Worm (Caenorhabditis elegans) whole organism, early embryonic: ENCODE data around the gene F08G12.5.
A peak's percentile ranks its signal among the peaks of the same experiment; 100 is the strongest.

Experiments
- B0310.2 ChIP-seq: sonication (generic microtip); optimal IDR thresholded peaks from 2 replicates; lab custom pipeline; 2016; ENCODE audit warnings: mild to moderate bottlenecking, missing genetic modification characterization, missing compliant biosample characterization
- F13C5.2 ChIP-seq: sonication (generic microtip); optimal IDR thresholded peaks from 2 replicates; lab custom pipeline; 2017; ENCODE audit warnings: mild to moderate bottlenecking, missing genetic modification characterization, inconsistent platforms, missing compliant biosample characterization
- aly-1 ChIP-seq: sonication (generic microtip); optimal IDR thresholded peaks from 2 replicates; lab custom pipeline; 2016; ENCODE audit warnings: missing genetic modification characterization, missing compliant biosample characterization
- ama-1 ChIP-seq: fragments of 150-350 bp; optimal IDR thresholded peaks from 2 replicates; lab custom pipeline; 2014
- ceh-13 ChIP-seq: fragments of 200-800 bp; sonication (Bioruptor generic); optimal IDR thresholded peaks from 2 replicates; lab custom pipeline; 2018; ENCODE audit warnings: mild to moderate bottlenecking, missing genetic modification characterization, missing compliant biosample characterization
- ceh-36 ChIP-seq: sonication (generic microtip); optimal IDR thresholded peaks from 2 replicates; lab custom pipeline; 2016; ENCODE audit warnings: missing genetic modification characterization, inconsistent platforms, missing compliant biosample characterization
- ets-7 ChIP-seq: sonication (generic microtip); optimal IDR thresholded peaks from 2 replicates; lab custom pipeline; 2016; ENCODE audit warnings: missing genotype, missing genetic modification characterization, missing compliant biosample characterization
- flt-1 ChIP-seq: fragments of 200-800 bp; sonication (Bioruptor generic); IDR thresholded peaks from 2 replicates; pipeline ENCODE4 v1.3.6; 2022; ENCODE audit warnings: missing genetic modification characterization, missing compliant biosample characterization
- hmbx-1 ChIP-seq: sonication (generic microtip); optimal IDR thresholded peaks from 2 replicates; lab custom pipeline; 2016; ENCODE audit warnings: mild to moderate bottlenecking, missing genetic modification characterization, missing compliant biosample characterization
- hmg-4 ChIP-seq: fragments of 200-800 bp; sonication (Bioruptor generic); optimal IDR thresholded peaks from 2 replicates; lab custom pipeline; 2018; ENCODE audit warnings: mild to moderate bottlenecking, missing genetic modification characterization, missing compliant biosample characterization
- hnd-1 ChIP-seq: sonication (generic microtip); optimal IDR thresholded peaks from 2 replicates; lab custom pipeline; 2016; ENCODE audit warnings: missing genetic modification characterization, missing compliant biosample characterization
- pes-1 ChIP-seq: fragments of 200-800 bp; sonication (Bioruptor generic); IDR thresholded peaks from 2 replicates; pipeline ENCODE4 v1.3.6; 2022; ENCODE audit warnings: missing genetic modification reagents, missing genetic modification characterization, missing compliant biosample characterization
- scrt-1 ChIP-seq: fragments of 200-800 bp; sonication (Bioruptor generic); IDR thresholded peaks from 2 replicates; pipeline ENCODE4 v1.3.6; 2022; ENCODE audit warnings: missing genetic modification characterization, missing compliant biosample characterization
- sea-1 ChIP-seq: fragments of 200-800 bp; sonication (Bioruptor generic); conservative IDR thresholded peaks from 2 replicates; pipeline ENCODE4 v1.3.6; 2022; ENCODE audit warnings: missing genetic modification characterization, missing compliant biosample characterization
- tbx-11 ChIP-seq: fragments of 200-800 bp; sonication (Bioruptor generic); IDR thresholded peaks from 2 replicates; pipeline ENCODE4 v1.3.6; 2022; ENCODE audit warnings: missing genetic modification characterization, missing compliant biosample characterization
- tbx-37 ChIP-seq: fragments of 200-800 bp; sonication (Bioruptor generic); conservative IDR thresholded peaks from 2 replicates; pipeline ENCODE4 v1.3.6; 2022; ENCODE audit warnings: missing genetic modification reagents, missing genetic modification characterization, missing compliant biosample characterization
- tra-4 ChIP-seq: sonication (generic microtip); optimal IDR thresholded peaks from 2 replicates; lab custom pipeline; 2017; ENCODE audit warnings: missing genetic modification characterization, missing compliant biosample characterization

The F08G12.5 gene

DNA sequence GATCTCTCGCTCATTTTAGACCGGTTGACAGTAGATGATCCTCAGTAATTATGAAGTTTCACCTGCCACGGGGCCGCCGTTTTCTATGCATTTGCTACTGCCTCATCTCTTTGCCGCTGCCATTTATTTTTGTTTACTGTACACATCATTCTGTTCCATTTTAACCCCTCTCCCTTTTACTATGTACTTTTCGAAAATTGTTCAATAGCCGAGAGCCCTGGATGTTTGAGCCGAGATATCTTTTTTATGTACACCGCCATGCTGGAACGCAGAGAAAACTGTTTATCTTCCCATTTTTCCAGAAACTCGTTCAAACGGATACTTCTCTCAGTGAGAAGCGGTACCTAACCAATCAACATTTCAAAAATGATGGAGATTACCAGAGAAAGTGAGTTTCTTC is 39.2 kb downstream of the F08G12.5 start, which contains the start of gene ifa-1:
ifa-1 (plus strand) TSS at position 301 of the 400 bp plus-strand sequence.
- TF ChIP-seq tbx-11 (GFP tag; lab: Robert Waterston, UW) = no peak
- no peak for TF ChIP-seq scrt-1
- no peak for TF ChIP-seq hmg-4
- TF ChIP-seq sea-1 = no peak
- TF ChIP-seq flt-1 = no peak
- no peak for TF ChIP-seq B0310.2 (tag; lab: Kevin White, UChicago)
- TF ChIP-seq ama-1 = no peak
- no peak for TF ChIP-seq hnd-1 (tag; lab: Kevin White, UChicago)
- no peak for TF ChIP-seq tbx-37 (GFP tag; lab: Robert Waterston, UW)
- no peak for TF ChIP-seq hmbx-1 (tag; lab: Kevin White, UChicago)
- no peak for TF ChIP-seq pes-1 (GFP tag; lab: Robert Waterston, UW)

ce11 chrX:11268970-11269369 is 41.1 kb downstream of the F08G12.5 start, which contains the start of gene C03A3.3:
TSS of gene C03A3.3 (minus strand) at chrX:11269070.
- TF ChIP-seq flt-1 (no peak), ama-1 (no peak), scrt-1 (no peak), hmg-4 (no peak), pes-1 (GFP tag; lab: Robert Waterston, UW) (no peak), sea-1 (no peak), hnd-1 (tag; lab: Kevin White, UChicago) (no peak), tbx-37 (GFP tag; lab: Robert Waterston, UW) (no peak), F13C5.2 (no peak), ceh-36 (tag; lab: Kevin White, UChicago) (no peak), aly-1 (tag; lab: Kevin White, UChicago) (no peak), hmbx-1 (tag; lab: Kevin White, UChicago) (no peak), ceh-13 (GFP tag; lab: Kevin White, UChicago) (no peak), B0310.2 (tag; lab: Kevin White, UChicago) (no peak), ets-7 (tag; lab: Kevin White, UChicago) (no peak), tra-4 (no peak), tbx-11 (GFP tag; lab: Robert Waterston, UW) (no peak)

DNA sequence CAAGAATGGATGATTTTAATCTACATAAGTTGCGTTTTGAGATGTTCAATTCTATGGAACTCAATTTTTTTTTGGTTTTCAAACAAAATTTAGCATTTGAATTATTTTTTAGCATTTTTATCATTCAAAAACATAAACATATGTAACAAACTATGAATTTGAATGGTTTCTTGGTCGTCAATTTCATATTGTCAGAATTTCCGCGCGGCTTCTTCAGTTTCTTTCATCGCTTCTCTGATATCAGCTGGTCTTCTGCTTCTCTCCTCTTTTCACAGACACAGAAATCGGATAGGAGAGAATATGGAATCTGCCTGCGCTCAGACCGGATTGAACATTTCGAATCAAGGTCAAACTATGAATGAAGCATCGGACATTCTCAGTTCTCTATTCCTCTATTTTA is 43.4 kb downstream of the F08G12.5 start, which contains the start of gene C03A3.9:
C03A3.9 (plus strand) TSS at position 301 of the 400 bp plus-strand sequence.
- no peak for TF ChIP-seq hnd-1 (tag; lab: Kevin White, UChicago)
- no peak for TF ChIP-seq tbx-37 (GFP tag; lab: Robert Waterston, UW)
- TF ChIP-seq pes-1 (GFP tag; lab: Robert Waterston, UW) = no peak
- no peak for TF ChIP-seq ama-1
- no peak for TF ChIP-seq B0310.2 (tag; lab: Kevin White, UChicago)
- no peak for TF ChIP-seq hmbx-1 (tag; lab: Kevin White, UChicago)
- TF ChIP-seq tbx-11 (GFP tag; lab: Robert Waterston, UW) = no peak
- TF ChIP-seq flt-1 = no peak
- TF ChIP-seq ets-7 (tag; lab: Kevin White, UChicago) = no peak
- no peak for TF ChIP-seq sea-1
- TF ChIP-seq ceh-13 (GFP tag; lab: Kevin White, UChicago) = no peak
- no peak for TF ChIP-seq hmg-4
- TF ChIP-seq tra-4 = no peak

- TF ChIP-seq tbx-11 (GFP tag; lab: Robert Waterston, UW) (no peak), flt-1 (no peak)
These were observed 45.4 kb downstream of the F08G12.5 start for ce11 chrX:11264715-11265114.

DNA sequence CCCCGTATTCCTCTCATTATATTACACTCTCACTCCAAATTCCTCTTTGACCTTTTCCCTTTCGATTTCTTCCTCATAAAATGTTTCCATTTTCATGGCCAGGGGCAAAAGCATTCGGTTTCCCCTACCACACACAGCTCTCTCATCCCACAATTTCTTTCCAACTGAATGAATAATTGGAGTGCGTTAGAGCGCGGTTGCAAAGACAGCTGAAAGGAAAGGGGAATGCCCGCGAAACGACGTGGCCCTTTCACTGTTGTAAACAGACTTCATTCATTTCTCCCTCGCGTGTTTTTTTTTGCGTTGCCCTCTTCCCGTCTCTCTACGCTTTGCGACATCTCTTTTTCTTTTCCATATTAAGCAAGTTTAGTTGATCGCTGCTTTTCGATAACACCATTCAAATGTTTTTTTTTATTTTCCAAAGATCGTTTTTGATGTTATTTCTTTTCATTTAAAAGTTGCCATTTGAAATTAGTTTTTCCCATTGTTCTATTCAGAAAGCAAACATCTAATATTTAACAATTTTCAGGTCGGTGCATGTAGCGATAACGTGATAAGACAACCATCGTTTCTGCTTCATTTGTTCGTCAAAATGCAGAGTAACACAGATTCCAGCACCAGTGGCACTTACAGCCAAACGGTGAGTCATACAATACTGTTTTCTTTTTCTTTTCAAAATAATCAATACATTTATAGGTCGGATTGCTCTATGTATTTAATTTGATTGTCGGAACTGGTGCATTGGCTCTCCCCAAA is 47.6 kb downstream of the F08G12.5 start, which contains the start of gene C03A3.2:
C03A3.2 (plus strand) TSS at position 530 of the 756 bp plus-strand sequence.
- peak; percentile 49 for TF ChIP-seq F13C5.2
- TF ChIP-seq tra-4 = no peak
- peak; percentile 75 for TF ChIP-seq hmg-4
